Fruit fly (Drosophila melanogaster) S2 (cell line): ENCODE data around the gene CG14572.

Experiments
- CG8478 ChIP-seq: fragments of >200 bp; optimal IDR thresholded peaks from 2 replicates; lab custom pipeline; 2018
- CTCF ChIP-seq, 2 experiments: fragments of >200 bp; optimal IDR thresholded peaks; 2 replicates each; lab custom pipeline; 2018

- TF ChIP-seq CTCF (optimal IDR thresholded peaks at IDR 0.05; lab: Kevin White, UChicago), result no peak
- no peak for TF ChIP-seq CG8478
Measured at dm6 chr3L:21733799-21734198, 7.5 kb upstream of the CG14572 start, which contains the start of gene CG14573.
